ENCODE assay signal across 4 worm cellular contexts in genomic region chrX:10568385-10569149, ce11.
A peak's percentile ranks its signal among the peaks of the same experiment; 100 is the strongest.
TF ChIP-seq lines count a peak whose summit lies in the region.

No protein-coding gene starts in this region.

TF ChIP-seq in whole organism, L2 larva, 48 proteins besides CTCF, POLR2A, EP300 and RAD21 (continues in another document):
- no peak for TF ChIP-seq elt-1 (tag; optimal IDR thresholded peaks at IDR 0.05; lab: Kevin White, UChicago)
- TF ChIP-seq unc-62 (GFP tag; optimal IDR thresholded peaks at IDR 0.05; lab: Kevin White, UChicago): peak; percentile 31
- TF ChIP-seq F13H6.1 (tag; optimal IDR thresholded peaks at IDR 0.05; lab: Kevin White, UChicago): peak; percentile 100
- peak; percentile 92 for TF ChIP-seq ama-1 (optimal IDR thresholded peaks at IDR 0.05; lab: Kevin White, UChicago)
- TF ChIP-seq blmp-1 (tag; optimal IDR thresholded peaks at IDR 0.05; lab: Kevin White, UChicago; ENCODE audit: insufficient read depth): peak; percentile 29
- TF ChIP-seq lin-11 (tag; optimal IDR thresholded peaks at IDR 0.05; lab: Kevin White, UChicago): peak; percentile 80
- peak; percentile 81 for TF ChIP-seq alr-1 (tag; optimal IDR thresholded peaks at IDR 0.05; lab: Kevin White, UChicago)
- TF ChIP-seq nhr-129 (tag; optimal IDR thresholded peaks at IDR 0.05; lab: Kevin White, UChicago): peak; percentile 91
- TF ChIP-seq nhr-11 (tag; optimal IDR thresholded peaks at IDR 0.05; lab: Kevin White, UChicago): peak; percentile 68
- TF ChIP-seq mab-5 (tag; optimal IDR thresholded peaks at IDR 0.05; lab: Kevin White, UChicago): peak; percentile 88
- TF ChIP-seq sem-4 (tag; optimal IDR thresholded peaks at IDR 0.05; lab: Kevin White, UChicago): peak; percentile 92
- TF ChIP-seq nhr-21 (tag; optimal IDR thresholded peaks at IDR 0.05; lab: Kevin White, UChicago): peak; percentile 95
- TF ChIP-seq lin-39 (tag; optimal IDR thresholded peaks at IDR 0.05; lab: Kevin White, UChicago): peak; percentile 33
- TF ChIP-seq ceh-16 (tag; optimal IDR thresholded peaks at IDR 0.05; lab: Kevin White, UChicago): peak; percentile 89
- TF ChIP-seq skn-1 (tag; optimal IDR thresholded peaks at IDR 0.05; lab: Kevin White, UChicago): peak; percentile 47
- TF ChIP-seq C34F6.9 (tag; optimal IDR thresholded peaks at IDR 0.05; lab: Kevin White, UChicago): peak; percentile 95
- peak; percentile 87 for TF ChIP-seq Y55F3AM.14 (GFP tag; optimal IDR thresholded peaks at IDR 0.05; lab: Kevin White, UChicago)
- peak; percentile 96 for TF ChIP-seq crh-2 (tag; optimal IDR thresholded peaks at IDR 0.05; lab: Kevin White, UChicago)
- peak; percentile 38 for TF ChIP-seq ZK546.5 (tag; optimal IDR thresholded peaks at IDR 0.05; lab: Kevin White, UChicago)
- TF ChIP-seq ztf-1 (GFP tag; conservative IDR thresholded peaks at IDR 0.05; lab: Robert Waterston, UW): no peak
- TF ChIP-seq nhr-237 (tag; optimal IDR thresholded peaks at IDR 0.05; lab: Kevin White, UChicago): peak; percentile 66
- TF ChIP-seq fos-1 (tag; optimal IDR thresholded peaks at IDR 0.05; lab: Kevin White, UChicago): peak; percentile 87
- peak; percentile 53 for TF ChIP-seq ztf-4 (tag; optimal IDR thresholded peaks at IDR 0.05; lab: Kevin White, UChicago)

TF ChIP-seq in whole organism, L4 larva, 104 proteins besides CTCF, POLR2A, EP300 and RAD21 (continues in another document):
- TF ChIP-seq zfp-3 (GFP tag; conservative IDR thresholded peaks at IDR 0.05; lab: Robert Waterston, UW): no peak
- TF ChIP-seq Y75B8A.6 (GFP tag; IDR thresholded peaks at IDR 0.05; lab: Robert Waterston, UW): no peak
- TF ChIP-seq R02D3.7 (tag; optimal IDR thresholded peaks at IDR 0.05; lab: Kevin White, UChicago): no peak
- peak; percentile 62 for TF ChIP-seq zfp-2 (tag; optimal IDR thresholded peaks at IDR 0.05; lab: Kevin White, UChicago)
- peak; percentile 85 for TF ChIP-seq nhr-77 (tag; optimal IDR thresholded peaks at IDR 0.05; lab: Kevin White, UChicago)
- TF ChIP-seq ZK337.2 (GFP tag; IDR thresholded peaks at IDR 0.05; lab: Robert Waterston, UW): 0 out of 2 replicates have a peak, but pooled peaks have one; percentile 3
- TF ChIP-seq arid-1 (GFP tag; conservative IDR thresholded peaks at IDR 0.05; lab: Robert Waterston, UW): peak; percentile 66
- TF ChIP-seq ceh-44 (GFP tag; IDR thresholded peaks at IDR 0.05; lab: Robert Waterston, UW): no peak
- peak; percentile 77 to 89 for TF ChIP-seq lsy-2 (tag; optimal IDR thresholded peaks at IDR 0.05; lab: Kevin White, UChicago)
- TF ChIP-seq ceh-82 (tag; optimal IDR thresholded peaks at IDR 0.05; lab: Kevin White, UChicago): no peak
- 0 out of 2 replicates have a peak, but pooled peaks have one; percentile 8 for TF ChIP-seq D1046.2 (GFP tag; IDR thresholded peaks at IDR 0.05; lab: Robert Waterston, UW)
- 0 out of 2 replicates have a peak, but pooled peaks have one; percentile 8 for TF ChIP-seq php-3 (GFP tag; IDR thresholded peaks at IDR 0.05; lab: Robert Waterston, UW)
- peak; percentile 77 for TF ChIP-seq lir-3 (tag; optimal IDR thresholded peaks at IDR 0.05; lab: Kevin White, UChicago)
- peak; percentile 72 for TF ChIP-seq ceh-32 (tag; optimal IDR thresholded peaks at IDR 0.05; lab: Kevin White, UChicago; ENCODE audit: poor library complexity)
- TF ChIP-seq nhr-41 (GFP tag; IDR thresholded peaks at IDR 0.05; lab: Robert Waterston, UW): 0 out of 2 replicates have a peak, but pooled peaks have one; percentile 25
- TF ChIP-seq lin-39 (tag; optimal IDR thresholded peaks at IDR 0.05; lab: Kevin White, UChicago): no peak
- no peak for TF ChIP-seq ceh-62 (tag; optimal IDR thresholded peaks at IDR 0.05; lab: Kevin White, UChicago)
- peak in 1 of 2 experiments; percentile 81 for TF ChIP-seq unc-62 (GFP tag; optimal IDR thresholded peaks at IDR 0.05 in 1 of 2; lab: Kevin White, UChicago)
- peak; percentile 78 for TF ChIP-seq unc-62 (tag; optimal IDR thresholded peaks at IDR 0.05; lab: Kevin White, UChicago)
- TF ChIP-seq ceh-20 (GFP tag; IDR thresholded peaks at IDR 0.05; lab: Robert Waterston, UW): peak; percentile 79
- peak; percentile 97 for TF ChIP-seq mxl-3 (GFP tag; optimal IDR thresholded peaks at IDR 0.05; lab: Kevin White, UChicago)
- TF ChIP-seq jun-1 (tag; optimal IDR thresholded peaks at IDR 0.05; lab: Kevin White, UChicago): peak; percentile 32

TF ChIP-seq in whole organism, late embryonic, 69 proteins besides CTCF, POLR2A, EP300 and RAD21 (continues in another document):
- TF ChIP-seq hlh-6 (tag; optimal IDR thresholded peaks at IDR 0.05; lab: Kevin White, UChicago): peak; percentile 80
- peak; percentile 4 for TF ChIP-seq lim-6 (tag; optimal IDR thresholded peaks at IDR 0.05; lab: Kevin White, UChicago)
- TF ChIP-seq pha-2 (tag; optimal IDR thresholded peaks at IDR 0.05; lab: Kevin White, UChicago): no peak
- TF ChIP-seq ceh-31 (tag; optimal IDR thresholded peaks at IDR 0.05; lab: Kevin White, UChicago): peak; percentile 97
- TF ChIP-seq ceh-45 (GFP tag; IDR thresholded peaks at IDR 0.05; lab: Robert Waterston, UW): no peak
- peak; percentile 95 for TF ChIP-seq ref-2 (tag; optimal IDR thresholded peaks at IDR 0.05; lab: Kevin White, UChicago)
- TF ChIP-seq ceh-14 (tag; optimal IDR thresholded peaks at IDR 0.05; lab: Kevin White, UChicago): peak; percentile 77
- peak; percentile 93 for TF ChIP-seq F13H6.1 (tag; optimal IDR thresholded peaks at IDR 0.05; lab: Kevin White, UChicago)
- TF ChIP-seq dmd-4 (tag; optimal IDR thresholded peaks at IDR 0.05; lab: Kevin White, UChicago; ENCODE audit: borderline replicate concordance): no peak
- TF ChIP-seq ahr-1 (tag; optimal IDR thresholded peaks at IDR 0.05; lab: Kevin White, UChicago): peak; percentile 51
- no peak for TF ChIP-seq ama-1 (optimal IDR thresholded peaks at IDR 0.05; lab: Kevin White, UChicago)
- TF ChIP-seq odd-2 (tag; optimal IDR thresholded peaks at IDR 0.05; lab: Kevin White, UChicago): no peak
- no peak for TF ChIP-seq Y22D7AL.16 (tag; optimal IDR thresholded peaks at IDR 0.05; lab: Kevin White, UChicago)
- peak; percentile 16 for TF ChIP-seq npax-4 (tag; optimal IDR thresholded peaks at IDR 0.05; lab: Kevin White, UChicago)
- TF ChIP-seq unc-42 (tag; optimal IDR thresholded peaks at IDR 0.05; lab: Kevin White, UChicago): peak; percentile 86
- TF ChIP-seq nfya-1 (tag; optimal IDR thresholded peaks at IDR 0.05; lab: Kevin White, UChicago): peak; percentile 85
- TF ChIP-seq lin-11 (tag; optimal IDR thresholded peaks at IDR 0.05; lab: Kevin White, UChicago): no peak
- peak; percentile 59 for TF ChIP-seq che-1 (tag; optimal IDR thresholded peaks at IDR 0.05; lab: Kevin White, UChicago)
- no peak for TF ChIP-seq pha-4 (tag; optimal IDR thresholded peaks at IDR 0.05; lab: Kevin White, UChicago)
- TF ChIP-seq fkh-10 (GFP tag; optimal IDR thresholded peaks at IDR 0.05; lab: Kevin White, UChicago): peak; percentile 30
- TF ChIP-seq ceh-9 (tag; optimal IDR thresholded peaks at IDR 0.05; lab: Kevin White, UChicago): no peak
- TF ChIP-seq ceh-48 (tag; optimal IDR thresholded peaks at IDR 0.05; lab: Kevin White, UChicago): peak; percentile 96
- peak; percentile 57 for TF ChIP-seq pax-1 (tag; optimal IDR thresholded peaks at IDR 0.05; lab: Kevin White, UChicago)
- no peak for TF ChIP-seq zip-5 (tag; optimal IDR thresholded peaks at IDR 0.05; lab: Kevin White, UChicago)
- peak; percentile 99 for TF ChIP-seq ceh-34 (tag; optimal IDR thresholded peaks at IDR 0.05; lab: Kevin White, UChicago)
- TF ChIP-seq rnt-1 (tag; optimal IDR thresholded peaks at IDR 0.05; lab: Kevin White, UChicago): peak; percentile 93

TF ChIP-seq in whole organism, mixed stage, embryonic, 35 proteins besides CTCF, POLR2A, EP300 and RAD21 (continues in another document):
- TF ChIP-seq drap-1 (GFP tag; optimal IDR thresholded peaks at IDR 0.05; lab: Kevin White, UChicago) (peak; percentile 66), ceh-39 (tag; optimal IDR thresholded peaks at IDR 0.05; lab: Kevin White, UChicago) (peak; percentile 78), nhr-28 (tag; optimal IDR thresholded peaks at IDR 0.05; lab: Kevin White, UChicago) (no peak), ztf-11 (tag; optimal IDR thresholded peaks at IDR 0.05; lab: Kevin White, UChicago) (peak; percentile 78), unc-62 (GFP tag; optimal IDR thresholded peaks at IDR 0.05; lab: Kevin White, UChicago) (peak; percentile 54), mls-2 (tag; optimal IDR thresholded peaks at IDR 0.05; lab: Kevin White, UChicago) (peak; percentile 86), lin-13 (tag; optimal IDR thresholded peaks at IDR 0.05; lab: Kevin White, UChicago) (peak; percentile 65), nhr-12 (tag; optimal IDR thresholded peaks at IDR 0.05; lab: Kevin White, UChicago) (no peak), ceh-83 (GFP tag; optimal IDR thresholded peaks at IDR 0.05; lab: Kevin White, UChicago) (peak; percentile 61), elt-3 (tag; optimal IDR thresholded peaks at IDR 0.05; lab: Kevin White, UChicago) (no peak), mab-5 (tag; optimal IDR thresholded peaks at IDR 0.05; lab: Kevin White, UChicago) (peak; percentile 58), unc-120 (tag; optimal IDR thresholded peaks at IDR 0.05; lab: Kevin White, UChicago; ENCODE audit: poor library complexity, severe bottlenecking) (peak; percentile 93), blmp-1 (tag; optimal IDR thresholded peaks at IDR 0.05; lab: Kevin White, UChicago) (peak; percentile 33), bed-3 (GFP tag; optimal IDR thresholded peaks at IDR 0.05; lab: Kevin White, UChicago) (no peak), sptf-1 (tag; optimal IDR thresholded peaks at IDR 0.05; lab: Kevin White, UChicago) (peak; percentile 79), lin-32 (GFP tag; optimal IDR thresholded peaks at IDR 0.05; lab: Kevin White, UChicago) (peak; percentile 25), pha-4 (tag; optimal IDR thresholded peaks at IDR 0.05; lab: Kevin White, UChicago) (peak; percentile 70), flh-1 (GFP tag; optimal IDR thresholded peaks at IDR 0.05; lab: Kevin White, UChicago) (peak; percentile 31), snpc-4 (tag; optimal IDR thresholded peaks at IDR 0.05; lab: Kevin White, UChicago) (no peak), sem-2 (GFP tag; optimal IDR thresholded peaks at IDR 0.05; lab: Kevin White, UChicago) (peak; percentile 25), unc-39 (tag; optimal IDR thresholded peaks at IDR 0.05; lab: Kevin White, UChicago) (peak; percentile 30), zip-8 (tag; optimal IDR thresholded peaks at IDR 0.05; lab: Kevin White, UChicago) (peak; percentile 26), tbx-8 (GFP tag; optimal IDR thresholded peaks at IDR 0.05; lab: Kevin White, UChicago) (peak; percentile 15), mep-1 (tag; optimal IDR thresholded peaks at IDR 0.05; lab: Kevin White, UChicago) (peak; percentile 95), cnd-1 (tag; optimal IDR thresholded peaks at IDR 0.05; lab: Kevin White, UChicago) (peak; percentile 70), ceh-43 (GFP tag; optimal IDR thresholded peaks at IDR 0.05; lab: Kevin White, UChicago) (no peak), hlh-1 (tag; optimal IDR thresholded peaks at IDR 0.05; lab: Kevin White, UChicago) (peak; percentile 80), elt-1 (tag; optimal IDR thresholded peaks at IDR 0.05; lab: Kevin White, UChicago; ENCODE audit: borderline replicate concordance, insufficient read depth) (peak; percentile 9), lsy-2 (tag; optimal IDR thresholded peaks at IDR 0.05; lab: Kevin White, UChicago) (peak; percentile 54)
